Worm (Caenorhabditis elegans): ENCODE measurements around the gene mig-14.

Gene mig-14

ce11 chrII:13715733-13716132 is 25.8 kb upstream of the mig-14 start, which contains the start of gene zipt-2.3:
Gene zipt-2.3 (minus strand): TSS chrII:13715879.
- no peak for TF ChIP-seq lsy-2 (tag; optimal IDR thresholded peaks at IDR 0.05)
- no peak for TF ChIP-seq mep-1 (tag; optimal IDR thresholded peaks at IDR 0.05)
- peak; percentile 56 for TF ChIP-seq elt-2 (tag; optimal IDR thresholded peaks at IDR 0.05)
- no peak for TF ChIP-seq lin-14 (GFP tag; optimal IDR thresholded peaks at IDR 0.05)
- TF ChIP-seq nhr-12 (tag; optimal IDR thresholded peaks at IDR 0.05), result no peak
- no peak for TF ChIP-seq sup-37 (GFP tag; optimal IDR thresholded peaks at IDR 0.05)
- TF ChIP-seq ceh-88 (GFP tag; IDR thresholded peaks at IDR 0.05), result no peak

DNA sequence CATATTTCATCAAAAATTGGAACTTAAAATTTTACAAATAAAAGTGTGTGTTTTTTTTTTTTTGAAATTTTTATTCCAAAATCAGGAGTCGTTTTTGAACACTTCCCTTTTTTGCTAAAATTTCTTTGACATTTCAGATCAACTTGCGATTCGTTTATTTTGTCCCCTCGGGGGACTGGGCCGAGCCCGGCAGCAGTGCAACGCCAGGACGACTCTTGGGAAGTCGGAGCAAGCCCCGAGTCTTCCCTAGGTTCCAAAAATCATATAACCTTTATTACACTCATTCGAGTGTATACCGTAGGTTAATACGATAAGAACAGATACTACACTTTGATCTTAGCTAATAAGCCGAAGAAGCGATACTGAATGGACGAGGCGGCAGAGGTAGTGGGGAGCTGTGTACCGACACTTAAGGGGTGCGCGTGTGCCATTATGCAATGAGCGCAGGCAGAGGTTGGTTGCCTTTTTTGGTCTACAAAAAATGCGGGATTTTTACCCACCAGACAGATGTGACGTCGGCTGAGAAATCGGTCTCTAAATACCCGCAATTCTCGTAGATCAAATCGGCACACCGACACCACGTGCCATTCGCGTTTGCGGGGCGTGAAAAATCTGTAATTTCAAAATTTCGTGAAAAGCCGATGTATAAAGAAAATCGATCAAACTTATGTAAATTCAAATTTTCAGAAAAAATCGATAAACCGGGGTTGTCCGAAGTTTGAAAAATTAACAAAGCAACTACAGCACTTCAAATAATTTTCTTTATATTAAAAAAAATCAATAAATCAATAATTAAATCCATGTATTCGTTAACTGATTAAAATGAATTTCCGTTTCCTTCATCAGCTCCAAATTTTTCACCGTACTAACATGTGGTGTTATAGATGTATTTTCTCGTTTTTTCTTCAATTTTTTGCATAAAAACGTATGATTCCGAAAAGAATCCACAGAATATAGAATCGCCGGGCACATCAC is 23.9 kb upstream of the mig-14 start:
- no peak for TF ChIP-seq mep-1 (tag; optimal IDR thresholded peaks at IDR 0.05)
- TF ChIP-seq mef-2 (tag; optimal IDR thresholded peaks at IDR 0.05), result no peak
- TF ChIP-seq ama-1 (optimal IDR thresholded peaks at IDR 0.05), result no peak

DNA sequence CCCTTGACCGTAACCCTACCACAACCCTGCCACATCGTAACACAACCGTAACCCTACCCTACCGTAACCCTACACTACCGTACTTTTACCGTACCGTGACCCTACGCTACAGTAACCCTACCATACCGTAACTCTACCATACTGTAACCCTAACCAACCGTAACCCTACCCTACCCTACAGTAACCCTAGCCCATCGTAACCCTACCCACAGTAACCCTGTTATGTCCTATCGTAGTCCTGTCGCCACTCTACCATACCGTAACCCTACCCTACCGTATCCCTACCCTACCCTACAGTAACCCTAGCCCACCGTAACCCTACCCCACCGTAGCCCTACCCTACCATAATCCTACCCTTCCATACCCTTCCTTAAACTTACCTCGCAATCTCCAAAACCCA is 20.9 kb upstream of the mig-14 start:
- TF ChIP-seq nhr-77 (tag; optimal IDR thresholded peaks at IDR 0.05) (no peak), ceh-63 (GFP tag; optimal IDR thresholded peaks at IDR 0.05) (no peak), mep-1 (tag; optimal IDR thresholded peaks at IDR 0.05) (no peak)

DNA sequence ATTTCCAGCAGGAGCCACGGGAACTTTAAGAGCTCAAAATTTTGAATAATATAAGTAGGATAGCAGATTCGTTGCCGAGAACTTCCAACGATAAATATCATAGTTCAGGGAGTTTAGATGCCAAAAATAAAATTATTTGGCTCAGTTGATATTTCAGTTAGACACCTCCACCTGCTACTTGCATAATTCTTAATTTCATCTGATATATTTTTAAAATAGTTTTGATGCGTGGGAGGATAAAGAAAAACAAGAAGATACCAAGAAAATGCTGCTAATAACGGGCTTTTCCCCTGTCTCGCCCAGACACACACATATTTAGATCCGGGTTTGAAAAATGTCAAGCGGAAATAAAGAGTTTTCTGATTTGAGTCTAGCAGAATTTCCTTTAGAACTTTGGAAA is 20.3 kb upstream of the mig-14 start, which contains the start of gene sre-46:
Gene sre-46, minus strand, starts transcription at position 101 of the 400 bp plus-strand sequence.
- TF ChIP-seq ztf-4 (tag; optimal IDR thresholded peaks at IDR 0.05) (no peak), snu-23 (GFP tag; optimal IDR thresholded peaks at IDR 0.05) (no peak), unc-130 (tag; optimal IDR thresholded peaks at IDR 0.05) (no peak), jun-1 (tag; optimal IDR thresholded peaks at IDR 0.05) (no peak), isw-1 (GFP tag; IDR thresholded peaks at IDR 0.05) (no peak), nhr-84 (tag; optimal IDR thresholded peaks at IDR 0.05) (no peak), ets-5 (GFP tag; IDR thresholded peaks at IDR 0.05) (no peak), efl-1 (optimal IDR thresholded peaks at IDR 0.05) (no peak), efl-1 (GFP tag; optimal IDR thresholded peaks at IDR 0.05 in 1 of 2) (no peak), ces-1 (GFP tag; optimal IDR thresholded peaks at IDR 0.05) (no peak), mdl-1 (tag; optimal IDR thresholded peaks at IDR 0.05) (no peak), unc-86 (tag; optimal IDR thresholded peaks at IDR 0.05) (no peak), lin-13 (GFP tag; optimal IDR thresholded peaks at IDR 0.05) (no peak), lsy-2 (tag; optimal IDR thresholded peaks at IDR 0.05) (no peak), C34B4.2 (tag; optimal IDR thresholded peaks at IDR 0.05) (no peak), nhr-12 (tag; optimal IDR thresholded peaks at IDR 0.05) (no peak), nhr-47 (tag; optimal IDR thresholded peaks at IDR 0.05) (no peak), F16B12.6 (tag; optimal IDR thresholded peaks at IDR 0.05) (no peak), pax-3 (tag; optimal IDR thresholded peaks at IDR 0.05) (no peak), lir-3 (tag; optimal IDR thresholded peaks at IDR 0.05; ENCODE audit: poor library complexity) (no peak), egl-27 (tag; optimal IDR thresholded peaks at IDR 0.05) (no peak)

- TF ChIP-seq dpl-1 (GFP tag; optimal IDR thresholded peaks at IDR 0.05), result peak in 2 of 3 experiments; percentile 4 to 61
- TF ChIP-seq efl-1 (optimal IDR thresholded peaks at IDR 0.05), result peak; percentile 43 to 93
- TF ChIP-seq efl-1 (GFP tag; optimal IDR thresholded peaks at IDR 0.05 in 1 of 2), result peak; percentile 55 to 95
- no peak for TF ChIP-seq C16A3.4 (tag; optimal IDR thresholded peaks at IDR 0.05)
- TF ChIP-seq unc-30 (tag; optimal IDR thresholded peaks at IDR 0.05), result no peak
- peak in 1 of 2 experiments; percentile 70 for TF ChIP-seq lin-35 (GFP tag; optimal IDR thresholded peaks at IDR 0.05)
- TF ChIP-seq ets-5 (GFP tag; IDR thresholded peaks at IDR 0.05), result 0 out of 2 replicates have a peak, but pooled peaks have one; percentile 26
These were observed 18.8 kb upstream of the mig-14 start, which contains the start of gene Y54G9A.5 for ce11 chrII:13722763-13723162. Gene Y54G9A.5 (plus strand): TSS chrII:13723007.
